Fruit fly (Drosophila melanogaster) whole organism, embryonic: ENCODE data around the gene CG6041.

ENCODE experiments used
- Adf1 ChIP-seq: fragments of 200-800 bp; sonication (Bioruptor generic); IDR thresholded peaks from 2 replicates; pipeline ENCODE4 v1.3.6; 2022; ENCODE audit warnings: missing biosample characterization, missing genetic modification characterization
- Atf6 ChIP-seq: fragments of 200-800 bp; sonication (Bioruptor generic); IDR thresholded peaks from 2 replicates; pipeline ENCODE4 v1.3.6; 2022; ENCODE audit warnings: missing biosample characterization, missing genetic modification characterization
- Awh ChIP-seq: fragments of 200-800 bp; sonication (Bioruptor generic); IDR thresholded peaks from 2 replicates; pipeline ENCODE4, ENCODE4 v1.3.6; 2022; ENCODE audit warnings: missing biosample characterization, missing genetic modification characterization
- B-H2 ChIP-seq: fragments of 200-800 bp; sonication (Bioruptor generic); optimal IDR thresholded peaks from 2 replicates; lab custom pipeline; 2018; ENCODE audit warnings: missing biosample characterization, mild to moderate bottlenecking, missing genetic modification characterization
- Bteb2 ChIP-seq: fragments of 200-800 bp; sonication (Bioruptor generic); optimal IDR thresholded peaks from 2 replicates; lab custom pipeline; 2016; ENCODE audit warnings: missing biosample characterization, missing genetic modification characterization
- CG10979 ChIP-seq: fragments of 200-800 bp; sonication (Bioruptor generic); optimal IDR thresholded peaks from 2 replicates; lab custom pipeline; 2018; ENCODE audit warnings: missing biosample characterization, mild to moderate bottlenecking, missing genetic modification characterization, moderate library complexity
- CG15269 ChIP-seq: fragments of 200-800 bp; sonication (Bioruptor generic); optimal IDR thresholded peaks from 2 replicates; lab custom pipeline; 2018; ENCODE audit warnings: missing biosample characterization, mild to moderate bottlenecking, missing genetic modification characterization, moderate library complexity
- CG15479 ChIP-seq: fragments of 200-800 bp; sonication (Bioruptor generic); optimal IDR thresholded peaks from 3 replicates; lab custom pipeline; 2019; ENCODE audit warnings: missing biosample characterization, mild to moderate bottlenecking, missing genetic modification characterization, moderate library complexity
- CG17328 ChIP-seq: fragments of 200-800 bp; sonication (Bioruptor generic); IDR thresholded peaks from 2 replicates; pipeline ENCODE4 v1.3.6; 2022; ENCODE audit warnings: missing biosample characterization, missing genetic modification characterization
- CG17385 ChIP-seq: fragments of 200-800 bp; sonication (Bioruptor generic); optimal IDR thresholded peaks from 3 replicates; lab custom pipeline; 2018; ENCODE audit warnings: missing biosample characterization, mild to moderate bottlenecking, missing genetic modification characterization
- CG1832 ChIP-seq: fragments of 200-800 bp; sonication (Bioruptor generic); optimal IDR thresholded peaks from 2 replicates; lab custom pipeline; 2017; ENCODE audit warnings: missing biosample characterization, mild to moderate bottlenecking, missing genetic modification characterization, inconsistent platforms
- CG31441 ChIP-seq: fragments of 200-800 bp; sonication (Bioruptor generic); IDR thresholded peaks from 2 replicates; pipeline ENCODE4 v1.3.6; 2022; ENCODE audit warnings: missing biosample characterization, missing genetic modification characterization
- CG34422 ChIP-seq: fragments of 200-800 bp; sonication (Bioruptor generic); IDR thresholded peaks from 3 replicates; pipeline ENCODE4 v1.3.6; 2022; ENCODE audit warnings: missing biosample characterization, missing genetic modification characterization
- CG7556 ChIP-seq: fragments of 200-800 bp; sonication (Bioruptor generic); optimal IDR thresholded peaks from 2 replicates; lab custom pipeline; 2017; ENCODE audit warnings: missing biosample characterization, mild to moderate bottlenecking, missing genetic modification characterization
- CG7963 ChIP-seq: fragments of 200-800 bp; sonication (Bioruptor generic); IDR thresholded peaks from 3 replicates; pipeline ENCODE4 v1.3.6; 2022; ENCODE audit warnings: missing biosample characterization, missing genetic modification characterization; ENCODE audit not compliant: partially characterized antibody
- CG8281 ChIP-seq: fragments of 200-800 bp; sonication (Bioruptor generic); optimal IDR thresholded peaks from 2 replicates; lab custom pipeline; 2018; ENCODE audit warnings: missing biosample characterization, mild to moderate bottlenecking, missing genetic modification characterization, moderate library complexity
- CG8290 ChIP-seq, 3 experiments: fragments of 200-800 bp; sonication (Bioruptor generic); optimal IDR thresholded peaks; 2 replicates each; lab custom pipeline; 2016 to 2019; ENCODE audit warnings: missing biosample characterization in 3 of 3, missing genetic modification characterization in 3 of 3, mild to moderate bottlenecking in 2 of 3, moderate library complexity in 1 of 3
- CHES-1-like ChIP-seq: fragments of 200-800 bp; sonication (Bioruptor generic); optimal IDR thresholded peaks from 2 replicates; lab custom pipeline; 2016; ENCODE audit warnings: missing biosample characterization, missing genetic modification characterization
- Dek ChIP-seq: fragments of 200-800 bp; sonication (Bioruptor generic); optimal IDR thresholded peaks from 3 replicates; lab custom pipeline; 2019; ENCODE audit warnings: missing biosample characterization, mild to moderate bottlenecking, missing genetic modification characterization, moderate library complexity
- E2f2 ChIP-seq: fragments of 200-800 bp; sonication (Bioruptor generic); IDR thresholded peaks from 2 replicates; pipeline ENCODE4 v1.3.6; 2022; ENCODE audit warnings: missing biosample characterization, missing genetic modification characterization
- Hr39 ChIP-seq: fragments of >200 bp; optimal IDR thresholded peaks from 2 replicates; lab custom pipeline; 2017
- Med ChIP-seq: fragments of 200-800 bp; sonication (Bioruptor generic); peaks from one replicate; lab custom pipeline; 2016; ENCODE audit warnings: missing biosample characterization, missing genetic modification characterization, mild to moderate bottlenecking, inconsistent platforms, moderate library complexity
- Mes4 ChIP-seq: fragments of 200-800 bp; sonication (Bioruptor generic); optimal IDR thresholded peaks from 2 replicates; lab custom pipeline; 2016; ENCODE audit warnings: missing biosample characterization, missing genetic modification characterization
- Nf-YB ChIP-seq: fragments of 200-800 bp; sonication (Bioruptor generic); optimal IDR thresholded peaks from 3 replicates; lab custom pipeline; 2019; ENCODE audit warnings: missing biosample characterization, mild to moderate bottlenecking, missing genetic modification characterization, moderate library complexity
- Pdp1 ChIP-seq, 2 experiments: fragments of 200-800 bp; sonication (Bioruptor generic); optimal IDR thresholded peaks; 3 replicates each; lab custom pipeline; 2016; ENCODE audit warnings: missing biosample characterization in 2 of 2, missing genetic modification characterization in 2 of 2, mild to moderate bottlenecking in 1 of 2, moderate library complexity in 1 of 2
- Trl ChIP-seq, 3 experiments: fragments of >200 bp in 2 of 3; fragments of 200-800 bp in 1 of 3; sonication (Bioruptor generic) in 1 of 3; optimal IDR thresholded peaks; 2 replicates in 1 of 3; 3 replicates in 2 of 3; lab custom pipeline; 2016 to 2017; ENCODE audit warnings: missing biosample characterization in 1 of 3, missing genetic modification characterization in 1 of 3
- Vsx1 ChIP-seq: fragments of 200-800 bp; sonication (Bioruptor generic); optimal IDR thresholded peaks from 2 replicates; lab custom pipeline; 2017; ENCODE audit warnings: missing biosample characterization, mild to moderate bottlenecking, missing genetic modification characterization, missing genetic modification reagents
- cad ChIP-seq: fragments of >200 bp; optimal IDR thresholded peaks from 2 replicates; lab custom pipeline; 2017; ENCODE audit warnings: missing biosample characterization, missing genetic modification characterization
- cg ChIP-seq: fragments of 200-800 bp; sonication (Bioruptor generic); optimal IDR thresholded peaks from 3 replicates; lab custom pipeline; 2019; ENCODE audit warnings: missing biosample characterization, mild to moderate bottlenecking, missing genetic modification characterization, moderate library complexity
- chinmo ChIP-seq: fragments of 200-800 bp; sonication (Bioruptor generic); IDR thresholded peaks from 4 replicates; pipeline ENCODE4 v1.3.6; 2022; ENCODE audit warnings: missing biosample characterization, missing genetic modification characterization; ENCODE audit not compliant: partially characterized antibody
- crol ChIP-seq: fragments of 200-800 bp; sonication (Bioruptor generic); IDR thresholded peaks from 2 replicates; pipeline ENCODE4 v1.3.6; 2022; ENCODE audit warnings: missing biosample characterization, missing genetic modification characterization
- ewg ChIP-seq: fragments of 200-800 bp; sonication (Bioruptor generic); optimal IDR thresholded peaks from 3 replicates; lab custom pipeline; 2017; ENCODE audit warnings: mild to moderate bottlenecking, missing biosample characterization, missing genetic modification reagents, missing genetic modification characterization
- fu2 ChIP-seq: fragments of 200-800 bp; sonication (Bioruptor generic); optimal IDR thresholded peaks from 2 replicates; lab custom pipeline; 2016; ENCODE audit warnings: missing biosample characterization, missing genetic modification characterization
- gcm ChIP-seq: fragments of 200-800 bp; sonication (Bioruptor generic); optimal IDR thresholded peaks from 2 replicates; lab custom pipeline; 2019; ENCODE audit warnings: missing biosample characterization, mild to moderate bottlenecking, missing genetic modification characterization, moderate library complexity
- grn ChIP-seq: fragments of 200-800 bp; sonication (Bioruptor generic); optimal IDR thresholded peaks from 3 replicates; lab custom pipeline; 2017; ENCODE audit warnings: missing biosample characterization, missing genetic modification characterization
- gro ChIP-seq: fragments of 200-800 bp; sonication (Bioruptor generic); optimal IDR thresholded peaks from 2 replicates; lab custom pipeline; 2016; ENCODE audit warnings: missing biosample characterization, missing genetic modification characterization
- gt ChIP-seq: fragments of 200-800 bp; sonication (Bioruptor generic); IDR thresholded peaks from 2 replicates; pipeline ENCODE4 v1.3.6; 2022; ENCODE audit warnings: missing biosample characterization, missing genetic modification characterization
- klu ChIP-seq: fragments of 200-800 bp; sonication (Bioruptor generic); IDR thresholded peaks from 2 replicates; pipeline ENCODE4 v1.3.6; 2022; ENCODE audit warnings: missing biosample characterization, missing genetic modification characterization
- kni ChIP-seq: fragments of 200-800 bp; sonication (Bioruptor generic); optimal IDR thresholded peaks from 3 replicates; lab custom pipeline; 2017; ENCODE audit warnings: mild to moderate bottlenecking, missing biosample characterization, missing genetic modification reagents, missing genetic modification characterization
- nau ChIP-seq: fragments of 200-800 bp; sonication (Bioruptor generic); optimal IDR thresholded peaks from 3 replicates; lab custom pipeline; 2017; ENCODE audit warnings: missing biosample characterization, mild to moderate bottlenecking, missing genetic modification characterization, missing genetic modification reagents
- pho ChIP-seq: fragments of 200-800 bp; sonication (Bioruptor generic); optimal IDR thresholded peaks from 2 replicates; lab custom pipeline; 2016; ENCODE audit warnings: missing biosample characterization, missing genetic modification characterization
- phol ChIP-seq: fragments of 200-800 bp; sonication (Bioruptor generic); optimal IDR thresholded peaks from 3 replicates; lab custom pipeline; 2018; ENCODE audit warnings: missing biosample characterization, mild to moderate bottlenecking, missing genetic modification characterization, moderate library complexity
- pros ChIP-seq: fragments of 200-800 bp; sonication (Bioruptor generic); optimal IDR thresholded peaks from 3 replicates; lab custom pipeline; 2019; ENCODE audit warnings: missing biosample characterization, mild to moderate bottlenecking, missing genetic modification characterization, moderate library complexity
- rib ChIP-seq: fragments of 200-800 bp; sonication (Bioruptor generic); IDR thresholded peaks from 2 replicates; pipeline ENCODE4 v1.3.6; 2022; ENCODE audit warnings: missing biosample characterization, missing genetic modification characterization
- sd ChIP-seq: fragments of 200-800 bp; sonication (Bioruptor generic); optimal IDR thresholded peaks from 3 replicates; lab custom pipeline; 2018; ENCODE audit warnings: missing biosample characterization, mild to moderate bottlenecking, missing genetic modification characterization, moderate library complexity
- sob ChIP-seq: fragments of 200-800 bp; sonication (Bioruptor generic); IDR thresholded peaks from 2 replicates; pipeline ENCODE4 v1.3.6; 2022; ENCODE audit warnings: missing biosample characterization, missing genetic modification characterization
- tna ChIP-seq: fragments of 200-800 bp; sonication (Bioruptor generic); IDR thresholded peaks from 2 replicates; pipeline ENCODE4 v1.3.6; 2022; ENCODE audit warnings: missing biosample characterization, missing genetic modification characterization; ENCODE audit not compliant: partially characterized antibody
- yki ChIP-seq: fragments of >200 bp; optimal IDR thresholded peaks from 3 replicates; lab custom pipeline; 2018

The CG6041 gene

dm6 chrX:5904377-5905085, 43.4 kb upstream of the CG6041 start (continued):
- TF ChIP-seq Adf1 (GFP tag; lab: Robert Waterston, UW) = no peak
- TF ChIP-seq CG1832 (GFP tag; lab: Kevin White, UChicago) = peak; percentile 70
- TF ChIP-seq kni (GFP tag; lab: Kevin White, UChicago) = peak; percentile 75
- peak; percentile 17 for TF ChIP-seq CG15269 (tag; lab: Kevin White, UChicago)
- TF ChIP-seq Med = peak; percentile 53
- TF ChIP-seq crol (GFP tag; lab: Robert Waterston, UW) = peak; percentile 51; the same call in 1 of the 2 replicates
- no peak for TF ChIP-seq nau
- peak; percentile 17 for TF ChIP-seq CG15479 (GFP tag; lab: Kevin White, UChicago)
- TF ChIP-seq sob (GFP tag; lab: Robert Waterston, UW) = peak; percentile 27; the same call in 1 of the 2 replicates
- TF ChIP-seq pho = no peak
- TF ChIP-seq Awh (GFP tag; lab: Robert Waterston, UW) = peak; percentile 77
- TF ChIP-seq yki (lab: Kevin White, UChicago) = peak; percentile 11
- 0 out of 2 replicates have a peak, but pooled peaks have one; percentile 40 for TF ChIP-seq rib
- peak; percentile 72 for TF ChIP-seq cg (GFP tag; lab: Kevin White, UChicago)
- TF ChIP-seq CG10979 (tag; lab: Kevin White, UChicago) = peak; percentile 12
- peak; percentile 89 for TF ChIP-seq CG8281 (tag; lab: Kevin White, UChicago)
- peak in 1 of 2 experiments; percentile 26 for TF ChIP-seq Pdp1 (GFP tag; optimal IDR thresholded peaks at IDR 0.05; lab: Kevin White, UChicago)
- TF ChIP-seq B-H2 (GFP tag; lab: Kevin White, UChicago) = no peak
- no peak for TF ChIP-seq fu2 (GFP tag; lab: Kevin White, UChicago)
- no peak for TF ChIP-seq Atf6 (GFP tag; lab: Robert Waterston, UW)
- peak; percentile 96 for TF ChIP-seq Hr39
- no peak for TF ChIP-seq CG8290 (GFP tag; optimal IDR thresholded peaks at IDR 0.05; lab: Kevin White, UChicago)
- TF ChIP-seq CG8290 (tag; optimal IDR thresholded peaks at IDR 0.05; lab: Kevin White, UChicago) = no peak
- TF ChIP-seq E2f2 (GFP tag; lab: Robert Waterston, UW) = 0 out of 2 replicates have a peak, but pooled peaks have one; percentile 21
- 0 out of 4 replicates have a peak, but pooled peaks have one; percentile 60 for TF ChIP-seq chinmo (GFP tag; lab: Robert Waterston, UW)
- no peak for TF ChIP-seq cad (GFP tag; lab: Kevin White, UChicago)
- TF ChIP-seq tna (GFP tag; lab: Robert Waterston, UW) = no peak
- TF ChIP-seq CG17385 = peak; percentile 72
- no peak for TF ChIP-seq CG7963 (GFP tag; lab: Robert Waterston, UW)
- TF ChIP-seq gt = no peak
- TF ChIP-seq Bteb2 (GFP tag; lab: Kevin White, UChicago) = no peak
- peak; percentile 0 for TF ChIP-seq CHES-1-like (GFP tag; lab: Kevin White, UChicago)
- peak; percentile 71; the same call in 1 of the 3 replicates for TF ChIP-seq CG34422 (GFP tag; lab: Robert Waterston, UW)
- TF ChIP-seq Dek (tag; lab: Kevin White, UChicago) = no peak
- peak; percentile 65 to 82 for TF ChIP-seq Trl (optimal IDR thresholded peaks at IDR 0.05; lab: Kevin White, UChicago)
- TF ChIP-seq Trl (GFP tag; optimal IDR thresholded peaks at IDR 0.05; lab: Kevin White, UChicago) = no peak
- no peak for TF ChIP-seq klu
- TF ChIP-seq pros = peak; percentile 43
- no peak for TF ChIP-seq CG7556
- TF ChIP-seq phol (tag; lab: Kevin White, UChicago) = no peak
- peak; percentile 57 for TF ChIP-seq gcm (GFP tag; lab: Kevin White, UChicago)
- no peak for TF ChIP-seq grn (GFP tag; lab: Kevin White, UChicago)
- TF ChIP-seq Nf-YB = no peak
- peak; percentile 57 for TF ChIP-seq ewg (GFP tag; lab: Kevin White, UChicago)
- peak; percentile 64 for TF ChIP-seq sd (tag; lab: Kevin White, UChicago)
- TF ChIP-seq Mes4 (GFP tag; lab: Kevin White, UChicago) = no peak
- peak; percentile 68 for TF ChIP-seq Vsx1 (GFP tag; lab: Kevin White, UChicago)
- no peak for TF ChIP-seq gro (GFP tag; lab: Kevin White, UChicago)
- no peak for TF ChIP-seq CG17328
- no peak for TF ChIP-seq CG31441 (GFP tag; lab: Robert Waterston, UW)
